Fruit fly (Drosophila melanogaster): ENCODE data around the gene CG43815.
A peak's percentile ranks its signal among the peaks of the same experiment; 100 is the strongest.

dm6 chr2L:3582692-3583091, 6.7 kb downstream of the CG43815 start:
- TF ChIP-seq Snoo (tag; optimal IDR thresholded peaks at IDR 0.05) (no peak), CG15710 (tag; optimal IDR thresholded peaks at IDR 0.05) (peak; percentile 82), CG13204 (GFP tag; optimal IDR thresholded peaks at IDR 0.05) (no peak), CG10348 (GFP tag; IDR thresholded peaks at IDR 0.05) (no peak), Ets98B (GFP tag; IDR thresholded peaks at IDR 0.05) (no peak), Pif1B (GFP tag; optimal IDR thresholded peaks at IDR 0.05) (peak; percentile 45), CG4496 (GFP tag; IDR thresholded peaks at IDR 0.05) (no peak), CG8301 (tag; optimal IDR thresholded peaks at IDR 0.05) (no peak), CG9948 (tag; optimal IDR thresholded peaks at IDR 0.05) (peak; percentile 77)
